Fruit fly (Drosophila melanogaster): ENCODE data around the gene Six4.

- TF ChIP-seq Myc (optimal IDR thresholded peaks at IDR 0.05) (no peak), psq (optimal IDR thresholded peaks at IDR 0.05) (no peak), insv (optimal IDR thresholded peaks at IDR 0.05) (no peak), h (optimal IDR thresholded peaks at IDR 0.05) (no peak)
These were observed 49.0 kb upstream of the Six4 start, which contains the start of the genes CSN3 and CG11456 for dm6 chr3L:20841465-20842109.

Data from Kc167 (cell line).